Worm (Caenorhabditis elegans) whole organism, young adult: ENCODE data around the gene K02A6.1.

Experiments
- B0336.3 ChIP-seq: fragments of 200-800 bp; sonication (Bioruptor generic); IDR thresholded peaks from 2 replicates; pipeline ENCODE4 v1.3.6; 2022; ENCODE audit warnings: missing genetic modification characterization, missing compliant biosample characterization
- F55B11.4 ChIP-seq: sonication (generic microtip); optimal IDR thresholded peaks from 2 replicates; lab custom pipeline; 2016; ENCODE audit warnings: missing compliant biosample characterization, missing genetic modification characterization, borderline replicate concordance; ENCODE audit not compliant: insufficient read depth
- Y53F4B.3 ChIP-seq: fragments of 200-800 bp; sonication (Bioruptor generic); IDR thresholded peaks from 2 replicates; pipeline ENCODE4 v1.3.6; 2022; ENCODE audit warnings: missing genetic modification reagents, missing genetic modification characterization, missing compliant biosample characterization
- ZK185.1 ChIP-seq: sonication (generic microtip); optimal IDR thresholded peaks from 2 replicates; lab custom pipeline; 2016; ENCODE audit warnings: mild to moderate bottlenecking, missing genetic modification characterization, missing compliant biosample characterization; ENCODE audit not compliant: poor library complexity, severe bottlenecking
- ama-1 ChIP-seq, 3 experiments: fragments of 150-350 bp in 1 of 3; sonication (generic microtip) in 2 of 3; optimal IDR thresholded peaks; 2 replicates each; lab custom pipeline; 2014 to 2018; ENCODE audit warnings: missing biosample characterization in 2 of 3, missing genetic modification characterization in 2 of 3, missing genetic modification reagents in 2 of 3
- let-607 ChIP-seq, 2 experiments: fragments of 200-800 bp in 1 of 2; sonication (Bioruptor generic) in 1 of 2; sonication (generic microtip) in 1 of 2; optimal IDR thresholded peaks; 2 replicates each; lab custom pipeline; 2016 to 2018; ENCODE audit warnings: mild to moderate bottlenecking in 2 of 2, missing compliant biosample characterization in 2 of 2, missing genetic modification characterization in 2 of 2, moderate library complexity in 2 of 2, missing genotype in 1 of 2

DNA sequence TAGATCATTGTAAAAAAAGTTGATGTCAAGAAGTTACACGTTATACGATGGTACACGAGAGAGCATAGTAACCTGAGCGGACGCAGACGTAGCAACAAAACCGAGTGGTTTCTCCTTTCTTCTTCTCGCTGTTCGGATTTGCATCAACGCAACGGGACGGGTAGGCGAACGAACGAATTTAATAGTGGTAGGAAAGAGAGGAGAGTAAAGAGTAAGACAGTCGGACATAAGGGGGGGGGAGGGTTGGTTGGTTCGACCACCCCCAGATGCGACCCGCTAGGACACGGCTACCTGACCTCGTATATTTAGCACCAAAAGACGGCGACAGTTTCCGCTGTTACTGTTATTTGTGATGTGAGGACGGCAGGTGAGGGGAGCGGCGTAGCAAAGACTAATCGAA lies 18.3 kb upstream of the K02A6.1 start:
- no peak for TF ChIP-seq F55B11.4 (tag; lab: Kevin White, UChicago)
- no peak for TF ChIP-seq B0336.3 (GFP tag; lab: Robert Waterston, UW)
- TF ChIP-seq Y53F4B.3 (GFP tag; lab: Robert Waterston, UW) = no peak
- no peak for TF ChIP-seq ama-1 (optimal IDR thresholded peaks at IDR 0.05; lab: Kevin White, UChicago)
- no peak for TF ChIP-seq ama-1 (GFP tag; optimal IDR thresholded peaks at IDR 0.05; lab: Kevin White, UChicago)
- no peak for TF ChIP-seq ZK185.1 (tag; lab: Kevin White, UChicago)
- no peak for TF ChIP-seq let-607 (tag; optimal IDR thresholded peaks at IDR 0.05; lab: Kevin White, UChicago)
